Worm (Caenorhabditis elegans) whole organism, late embryonic: ENCODE results near the gene grd-3.
"Not testable (repeated sequence)": the region's sequence is repeated elsewhere in the genome, so short reads cannot be mapped to it uniquely, and the experiment has no call there.

ENCODE experiments used
- K02D7.2 ChIP-seq: sonication (generic microtip); optimal IDR thresholded peaks from 2 replicates; lab custom pipeline; 2017; ENCODE audit warnings: mild to moderate bottlenecking, missing genetic modification characterization, missing compliant biosample characterization
- K09A11.1 ChIP-seq: sonication (generic microtip); optimal IDR thresholded peaks from 2 replicates; lab custom pipeline; 2017; ENCODE audit warnings: antibody characterized with exemption, mild to moderate bottlenecking, missing genetic modification characterization, missing compliant biosample characterization; ENCODE audit not compliant: insufficient read depth
- ahr-1 ChIP-seq: sonication (generic microtip); optimal IDR thresholded peaks from 2 replicates; lab custom pipeline; 2016; ENCODE audit warnings: missing genetic modification characterization, missing compliant biosample characterization
- ama-1 ChIP-seq: fragments of 150-350 bp; optimal IDR thresholded peaks from 2 replicates; lab custom pipeline; 2014
- ceh-14 ChIP-seq: sonication (generic microtip); optimal IDR thresholded peaks from 2 replicates; lab custom pipeline; 2016; ENCODE audit warnings: missing genotype, missing genetic modification characterization, missing compliant biosample characterization
- ceh-18 ChIP-seq: sonication (generic microtip); optimal IDR thresholded peaks from 2 replicates; lab custom pipeline; 2016; ENCODE audit warnings: missing genetic modification characterization, missing compliant biosample characterization
- ceh-19 ChIP-seq: fragments of 200-800 bp; sonication (Bioruptor generic); optimal IDR thresholded peaks from 2 replicates; lab custom pipeline; 2018; ENCODE audit warnings: mild to moderate bottlenecking, missing genetic modification characterization, missing compliant biosample characterization
- ceh-2 ChIP-seq: sonication (generic microtip); optimal IDR thresholded peaks from 2 replicates; lab custom pipeline; 2016; ENCODE audit warnings: missing genotype, missing genetic modification characterization, missing compliant biosample characterization
- ceh-22 ChIP-seq: sonication (generic microtip); optimal IDR thresholded peaks from 2 replicates; lab custom pipeline; 2017; ENCODE audit warnings: missing biosample characterization, missing genetic modification characterization
- ceh-31 ChIP-seq: sonication (generic microtip); optimal IDR thresholded peaks from 2 replicates; lab custom pipeline; 2016; ENCODE audit warnings: missing genetic modification characterization, missing compliant biosample characterization
- ceh-34 ChIP-seq: sonication (generic microtip); optimal IDR thresholded peaks from 2 replicates; lab custom pipeline; 2016; ENCODE audit warnings: mild to moderate bottlenecking, missing genetic modification characterization, missing compliant biosample characterization
- ceh-45 ChIP-seq: fragments of 200-800 bp; sonication (Bioruptor generic); IDR thresholded peaks from 2 replicates; pipeline ENCODE4 v1.3.6; 2022; ENCODE audit warnings: missing genetic modification reagents, missing genetic modification characterization, missing compliant biosample characterization
- ceh-6 ChIP-seq: fragments of 200-800 bp; sonication (Bioruptor generic); optimal IDR thresholded peaks from 2 replicates; lab custom pipeline; 2018; ENCODE audit warnings: mild to moderate bottlenecking, missing genetic modification characterization, missing compliant biosample characterization
- dmd-4 ChIP-seq: sonication (generic microtip); optimal IDR thresholded peaks from 2 replicates; lab custom pipeline; 2016; ENCODE audit warnings: borderline replicate concordance, missing genetic modification characterization, missing compliant biosample characterization
- ets-4 ChIP-seq: sonication (generic microtip); optimal IDR thresholded peaks from 2 replicates; lab custom pipeline; 2016; ENCODE audit warnings: missing genetic modification characterization, missing compliant biosample characterization
- eyg-1 ChIP-seq: sonication (generic microtip); optimal IDR thresholded peaks from 2 replicates; lab custom pipeline; 2016; ENCODE audit warnings: missing genotype, missing genetic modification characterization, missing compliant biosample characterization
- fkh-6 ChIP-seq: sonication (generic microtip); optimal IDR thresholded peaks from 2 replicates; lab custom pipeline; 2016; ENCODE audit warnings: missing genetic modification characterization, missing compliant biosample characterization
- hlh-13 ChIP-seq: fragments of 200-800 bp; sonication (Bioruptor generic); optimal IDR thresholded peaks from 2 replicates; lab custom pipeline; 2018; ENCODE audit warnings: mild to moderate bottlenecking, missing genetic modification characterization, missing compliant biosample characterization
- hlh-6 ChIP-seq: sonication (generic microtip); optimal IDR thresholded peaks from 2 replicates; lab custom pipeline; 2016; ENCODE audit warnings: missing genotype, missing genetic modification characterization, missing compliant biosample characterization
- lin-11 ChIP-seq: fragments of 200-800 bp; sonication (Bioruptor generic); optimal IDR thresholded peaks from 2 replicates; lab custom pipeline; 2018; ENCODE audit warnings: mild to moderate bottlenecking, missing genetic modification characterization, missing compliant biosample characterization
- madf-2 ChIP-seq: sonication (generic microtip); optimal IDR thresholded peaks from 2 replicates; lab custom pipeline; 2017; ENCODE audit warnings: missing genetic modification characterization, missing compliant biosample characterization
- mec-3 ChIP-seq: sonication (generic microtip); optimal IDR thresholded peaks from 2 replicates; lab custom pipeline; 2016; ENCODE audit warnings: borderline replicate concordance, missing genetic modification characterization, missing compliant biosample characterization
- nhr-11 ChIP-seq: fragments of 150-350 bp; optimal IDR thresholded peaks from 2 replicates; lab custom pipeline; 2014; ENCODE audit warnings: missing biosample characterization, missing genetic modification characterization
- npax-4 ChIP-seq: sonication (generic microtip); optimal IDR thresholded peaks from 2 replicates; lab custom pipeline; 2016; ENCODE audit warnings: missing genetic modification characterization, missing compliant biosample characterization
- pag-3 ChIP-seq: sonication (generic microtip); optimal IDR thresholded peaks from 2 replicates; lab custom pipeline; 2016; ENCODE audit warnings: missing compliant biosample characterization, missing genetic modification characterization, borderline replicate concordance
- pat-9 ChIP-seq: fragments of 200-800 bp; sonication (Bioruptor generic); optimal IDR thresholded peaks from 2 replicates; lab custom pipeline; 2018; ENCODE audit warnings: mild to moderate bottlenecking, missing genetic modification characterization, moderate library complexity, missing compliant biosample characterization
- pha-4 ChIP-seq: fragments of 150-350 bp; optimal IDR thresholded peaks from 2 replicates; lab custom pipeline; 2018; ENCODE audit warnings: missing biosample characterization, missing genetic modification reagents, missing genetic modification characterization
- pqm-1 ChIP-seq: sonication (generic microtip); optimal IDR thresholded peaks from 2 replicates; lab custom pipeline; 2016; ENCODE audit warnings: missing genetic modification characterization, missing compliant biosample characterization
- ref-2 ChIP-seq: sonication (generic microtip); optimal IDR thresholded peaks from 2 replicates; lab custom pipeline; 2016; ENCODE audit warnings: missing genetic modification characterization, missing compliant biosample characterization
- sdc-2 ChIP-seq: sonication (generic microtip); optimal IDR thresholded peaks from 2 replicates; lab custom pipeline; 2016; ENCODE audit warnings: missing genotype, missing genetic modification characterization, missing compliant biosample characterization
- sox-4 ChIP-seq: sonication (generic microtip); optimal IDR thresholded peaks from 2 replicates; lab custom pipeline; 2017; ENCODE audit warnings: mild to moderate bottlenecking, missing genetic modification characterization, inconsistent platforms, missing compliant biosample characterization
- syd-9 ChIP-seq: sonication (generic microtip); optimal IDR thresholded peaks from 2 replicates; lab custom pipeline; 2016; ENCODE audit warnings: mild to moderate bottlenecking, missing genetic modification characterization, moderate library complexity, missing compliant biosample characterization
- tbx-2 ChIP-seq: sonication (generic microtip); optimal IDR thresholded peaks from 2 replicates; lab custom pipeline; 2016; ENCODE audit warnings: missing genetic modification characterization, missing compliant biosample characterization
- ttx-3 ChIP-seq: sonication (generic microtip); optimal IDR thresholded peaks from 2 replicates; lab custom pipeline; 2016; ENCODE audit warnings: missing genetic modification reagents, missing genetic modification characterization, missing compliant biosample characterization
- unc-42 ChIP-seq: sonication (generic microtip); optimal IDR thresholded peaks from 2 replicates; lab custom pipeline; 2016; ENCODE audit warnings: missing genotype, missing genetic modification characterization, missing compliant biosample characterization
- unc-55 ChIP-seq: sonication (generic microtip); optimal IDR thresholded peaks from 2 replicates; lab custom pipeline; 2017; ENCODE audit warnings: missing biosample characterization, missing genetic modification reagents, missing genetic modification characterization
- unc-86 ChIP-seq: sonication (generic microtip); optimal IDR thresholded peaks from 2 replicates; lab custom pipeline; 2016; ENCODE audit warnings: missing genetic modification characterization, missing compliant biosample characterization

grd-3 gene

DNA sequence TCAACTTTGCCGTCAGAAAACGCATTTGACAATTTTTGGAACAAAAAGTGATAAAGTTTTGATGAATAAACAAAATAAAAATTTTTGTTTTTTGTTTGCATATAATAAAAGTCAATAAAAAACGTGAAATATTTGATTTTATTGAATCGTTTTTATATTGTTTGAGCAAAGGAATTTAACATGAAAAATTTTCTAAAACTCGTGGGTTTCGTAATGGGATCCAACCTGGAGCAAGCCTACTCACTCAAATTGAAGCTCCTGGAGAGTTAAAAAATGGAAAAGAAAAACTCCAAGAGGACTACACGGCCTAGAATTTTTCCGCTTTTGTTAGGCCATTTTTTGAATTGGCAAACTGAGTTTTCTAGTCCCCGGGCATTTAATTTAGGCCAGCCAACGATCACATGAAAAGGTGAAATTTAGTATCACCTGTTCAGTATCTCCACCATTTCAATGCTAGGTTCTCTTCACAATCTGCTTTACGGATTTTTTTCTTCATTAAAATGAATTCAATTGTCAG, 11.0 kb upstream of the grd-3 start, which contains the start of the genes C04C3.9 and srz-60:
TSS of gene C04C3.9 (minus strand) at position 101 of the 517 bp plus-strand sequence.
TSS of gene srz-60 (plus strand) at position 467 of the 517 bp plus-strand sequence.
- TF ChIP-seq ceh-45 (GFP tag; lab: Robert Waterston, UW) (no peak), nhr-11 (tag; lab: Kevin White, UChicago) (no peak), ceh-19 (GFP tag; lab: Kevin White, UChicago) (no peak), pag-3 (tag; lab: Kevin White, UChicago) (no peak)

DNA sequence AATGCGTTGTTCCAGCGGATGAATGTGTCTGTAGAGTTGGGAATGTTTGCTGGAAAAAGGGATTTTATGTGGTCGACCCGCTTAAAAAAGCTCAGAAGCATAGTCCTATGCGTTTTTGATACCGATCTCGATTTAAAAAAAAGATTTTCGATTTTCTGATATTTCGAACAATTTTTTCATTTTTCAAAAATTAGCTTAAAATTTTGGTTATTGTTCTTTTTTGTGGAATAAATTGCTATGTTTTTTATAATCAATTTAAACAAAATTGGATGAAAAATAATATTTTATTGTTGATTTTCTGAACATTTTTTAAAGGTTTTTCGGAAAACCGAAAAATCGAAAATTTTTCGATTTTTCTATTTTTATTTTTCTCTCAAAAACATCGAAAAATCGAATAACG, 6.1 kb upstream of the grd-3 start, which contains the start of gene C04C3.7:
TSS of gene C04C3.7 (minus strand) at position 101 of the 400 bp plus-strand sequence.
- TF ChIP-seq sox-4; pat-9 (tag; lab: Kevin White, UChicago); unc-86 (tag; lab: Kevin White, UChicago): not testable (repeated sequence)
- TF ChIP-seq, all 69 proteins: peak for 0; not testable (repeated sequence) for 69

DNA sequence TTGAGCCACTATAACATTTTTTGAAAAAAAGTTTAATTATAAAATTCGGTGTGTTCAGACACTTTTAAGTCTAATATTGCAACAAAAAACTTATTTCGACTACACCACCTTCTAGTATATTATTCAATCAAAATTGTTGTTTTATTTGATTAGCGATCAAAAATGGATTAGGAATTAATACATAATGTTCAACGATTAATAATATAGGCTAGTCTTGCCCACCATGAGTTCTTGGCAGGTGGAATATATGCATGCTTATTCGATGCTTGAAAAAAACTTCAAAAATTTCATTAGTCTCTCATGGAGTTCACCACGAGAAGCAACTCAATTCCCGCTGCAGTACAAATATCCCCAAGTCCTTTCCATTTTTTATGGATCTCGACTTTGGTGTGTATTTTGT, 3.4 kb upstream of the grd-3 start, which contains the start of gene srz-32:
TSS of gene srz-32 (plus strand) at position 301 of the 400 bp plus-strand sequence.
- no peak for TF ChIP-seq ceh-22 (tag; lab: Kevin White, UChicago)
- no peak for TF ChIP-seq unc-42
- no peak for TF ChIP-seq lin-11 (tag; lab: Kevin White, UChicago)
- TF ChIP-seq unc-55 (GFP tag; lab: Kevin White, UChicago): no peak
- TF ChIP-seq tbx-2 (tag; lab: Kevin White, UChicago): no peak
- no peak for TF ChIP-seq sdc-2 (tag; lab: Kevin White, UChicago)
- TF ChIP-seq ref-2 (tag; lab: Kevin White, UChicago): no peak
- TF ChIP-seq ceh-14: no peak
- TF ChIP-seq mec-3 (tag; lab: Kevin White, UChicago): no peak
- no peak for TF ChIP-seq ceh-6 (GFP tag; lab: Kevin White, UChicago)
- no peak for TF ChIP-seq pqm-1
- TF ChIP-seq ceh-18 (tag; lab: Kevin White, UChicago): no peak
- no peak for TF ChIP-seq hlh-13 (GFP tag; lab: Kevin White, UChicago)
- no peak for TF ChIP-seq eyg-1
- no peak for TF ChIP-seq ceh-31 (tag; lab: Kevin White, UChicago)
- no peak for TF ChIP-seq pha-4 (tag; lab: Kevin White, UChicago)
- TF ChIP-seq ttx-3 (tag; lab: Kevin White, UChicago): no peak

DNA sequence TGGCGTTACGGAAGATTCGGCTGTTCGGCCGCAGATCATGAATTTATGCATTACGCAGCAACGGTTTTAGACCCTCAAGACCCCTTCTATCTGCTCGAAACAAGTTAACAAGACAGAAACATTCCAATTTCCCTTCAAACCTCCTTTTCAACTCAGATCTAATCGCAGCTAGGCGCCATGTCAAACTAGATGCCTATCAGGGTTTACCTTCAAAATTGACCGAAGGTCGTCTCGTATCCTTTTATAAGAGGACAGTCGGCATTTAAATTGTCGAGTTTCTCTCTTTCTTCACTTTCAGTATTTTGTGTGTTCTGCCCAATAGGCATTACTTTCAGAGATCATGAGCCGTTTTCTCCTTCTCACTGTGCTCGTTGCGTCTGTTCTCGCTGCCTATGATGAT, 1.4 kb upstream of the grd-3 start, which contains the start of gene grd-13:
TSS of gene grd-13 (plus strand) at position 291 of the 400 bp plus-strand sequence.
- TF ChIP-seq K02D7.2 (tag; lab: Kevin White, UChicago) (no peak), dmd-4 (tag; lab: Kevin White, UChicago) (no peak), npax-4 (tag; lab: Kevin White, UChicago) (no peak), syd-9 (tag; lab: Kevin White, UChicago) (no peak), ttx-3 (tag; lab: Kevin White, UChicago) (no peak), ceh-2 (tag; lab: Kevin White, UChicago) (no peak), hlh-6 (no peak), ceh-14 (no peak), madf-2 (tag; lab: Kevin White, UChicago) (no peak), ets-4 (tag; lab: Kevin White, UChicago) (no peak), fkh-6 (tag; lab: Kevin White, UChicago) (no peak)

DNA sequence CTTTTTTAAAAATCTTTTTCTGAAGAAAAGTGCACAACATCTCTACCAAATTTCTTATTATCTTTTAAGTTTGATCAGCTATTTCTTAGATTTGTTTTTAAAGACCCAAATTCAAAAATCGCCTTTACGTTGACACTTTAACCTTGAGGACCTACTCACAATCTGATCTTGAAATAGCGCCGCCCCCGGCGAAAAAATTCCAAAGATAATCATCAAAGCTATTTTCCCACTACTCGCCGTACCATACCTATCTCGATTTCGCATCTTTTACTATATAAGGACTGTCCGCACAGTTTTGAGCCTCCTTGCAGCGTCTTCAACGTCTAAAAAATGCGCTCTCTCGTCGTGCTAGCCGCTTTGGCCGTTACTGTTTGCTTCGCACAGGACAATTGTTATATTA, 1.4 kb downstream of the grd-3 start, which contains the start of gene grd-10:
TSS of gene grd-10 (plus strand) at position 208 of the 400 bp plus-strand sequence.
- TF ChIP-seq nhr-11 (tag; lab: Kevin White, UChicago) (no peak), unc-42 (no peak), K09A11.1 (no peak), ahr-1 (tag; lab: Kevin White, UChicago) (no peak), tbx-2 (tag; lab: Kevin White, UChicago) (no peak), ceh-34 (no peak), ama-1 (lab: Kevin White, UChicago) (no peak), ceh-6 (GFP tag; lab: Kevin White, UChicago) (no peak)
